Worm (Caenorhabditis elegans): ENCODE data around the gene msp-79.
"Not testable (repeated sequence)": the region's sequence is repeated elsewhere in the genome, so short reads cannot be mapped to it uniquely, and the experiment has no call there.

The msp-79 gene

DNA sequence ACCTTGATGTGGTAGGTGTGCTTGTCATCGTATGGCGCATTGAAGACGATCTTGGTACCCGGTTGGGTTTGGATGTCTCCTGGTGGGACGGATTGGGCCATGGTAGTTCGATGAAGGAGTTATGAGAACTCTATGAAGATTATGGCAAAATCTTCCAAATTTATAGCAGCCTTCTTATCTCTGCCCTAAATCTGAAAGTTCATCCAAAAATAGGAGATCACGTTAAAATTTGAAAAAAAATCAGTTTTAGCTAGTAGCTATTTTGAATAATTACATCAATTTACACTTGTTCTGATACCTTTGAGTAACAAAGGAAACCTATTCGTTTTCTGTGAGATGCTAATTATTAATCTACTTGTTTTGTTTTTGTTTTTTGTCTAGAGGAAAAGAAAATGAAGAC lies at the start of gene msp-79:
Gene msp-79, minus strand, starts transcription at position 101 of the 400 bp plus-strand sequence.
- TF ChIP-seq unc-62 (GFP tag; optimal IDR thresholded peaks at IDR 0.05): not testable (repeated sequence)

DNA sequence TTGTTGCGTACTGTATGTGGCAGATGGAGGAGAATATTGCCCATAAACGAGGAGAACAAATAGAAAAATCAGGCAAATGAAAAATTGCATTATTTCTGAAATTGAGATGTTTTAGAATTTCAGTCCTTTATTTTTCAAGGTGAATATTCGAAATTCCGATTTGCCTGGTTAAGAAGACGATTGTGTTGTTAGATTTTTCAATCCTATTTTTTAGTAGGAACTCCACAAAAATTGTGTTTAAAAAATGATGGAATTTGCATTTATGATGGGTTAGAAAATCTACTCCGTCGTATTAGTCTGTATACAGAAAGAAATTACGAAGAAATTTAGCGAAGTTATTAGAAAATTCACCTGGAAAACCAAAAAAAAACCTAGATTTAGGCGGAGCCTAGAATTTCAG lies 48.5 kb upstream of the msp-79 start, which contains the start of gene egl-20:
Gene egl-20, minus strand, starts transcription at position 101 of the 400 bp plus-strand sequence.
- no peak for TF ChIP-seq unc-62 (GFP tag; optimal IDR thresholded peaks at IDR 0.05)

DNA sequence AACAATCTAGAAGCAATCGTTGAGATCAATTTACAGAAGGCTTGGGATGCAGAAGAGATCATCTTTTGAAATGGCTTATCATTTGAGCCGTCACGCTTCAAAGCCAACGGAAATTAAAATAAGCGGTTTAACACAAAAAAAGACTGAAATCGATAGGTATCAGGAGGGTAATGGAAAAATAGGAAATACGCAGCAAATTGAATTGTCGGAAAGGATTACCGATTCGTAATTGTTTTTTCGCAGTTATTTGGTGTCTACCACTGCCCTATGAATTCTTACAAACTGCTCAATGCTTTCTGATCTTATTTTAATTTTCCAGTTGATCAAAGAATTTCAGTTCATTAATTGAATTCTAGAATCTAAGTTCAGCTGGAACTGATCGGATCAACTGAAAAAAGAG lies 44.5 kb upstream of the msp-79 start:
- no peak for TF ChIP-seq unc-62 (GFP tag; optimal IDR thresholded peaks at IDR 0.05)

DNA sequence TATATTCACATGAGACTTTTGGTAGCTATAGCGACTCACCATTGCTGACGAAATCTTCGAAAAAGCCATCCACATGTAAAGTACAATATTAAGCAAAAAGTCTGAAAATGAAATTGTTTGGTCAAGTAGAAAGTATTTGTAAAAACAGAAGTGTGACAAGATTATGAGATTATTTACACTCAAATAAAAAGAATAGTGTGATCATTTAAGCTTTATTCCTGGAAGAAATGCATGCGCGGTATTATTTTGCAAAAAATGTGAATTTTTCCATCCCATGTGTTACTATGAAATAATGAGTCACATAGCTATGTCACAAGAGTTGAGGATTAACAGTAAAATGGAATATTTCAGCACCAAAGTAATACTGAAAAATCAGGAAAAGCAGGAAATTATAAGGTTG lies 43.7 kb upstream of the msp-79 start, which contains the start of gene dct-15:
Gene dct-15, minus strand, starts transcription at position 101 of the 400 bp plus-strand sequence.
- no peak for TF ChIP-seq unc-62 (GFP tag; optimal IDR thresholded peaks at IDR 0.05)

DNA sequence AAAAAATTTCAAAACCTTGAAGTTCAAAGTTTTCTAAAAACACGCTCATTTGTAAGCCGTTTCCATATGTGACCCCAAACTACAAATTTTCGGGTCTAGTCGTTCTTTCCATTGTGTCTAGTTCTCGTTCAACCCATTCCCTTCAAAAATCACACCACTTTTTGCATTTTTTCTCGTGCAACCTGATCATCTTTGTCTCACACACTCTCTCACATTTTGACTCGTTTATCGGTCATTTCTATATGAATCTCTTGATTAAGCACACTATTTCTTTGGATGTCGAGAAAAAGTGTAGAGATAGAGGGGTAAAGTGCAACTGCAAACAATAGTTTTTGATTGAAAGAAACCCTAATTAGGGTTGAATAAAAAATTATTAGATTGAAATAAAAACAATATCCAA lies 36.6 kb upstream of the msp-79 start:
- no peak for TF ChIP-seq unc-62 (GFP tag; optimal IDR thresholded peaks at IDR 0.05)

DNA sequence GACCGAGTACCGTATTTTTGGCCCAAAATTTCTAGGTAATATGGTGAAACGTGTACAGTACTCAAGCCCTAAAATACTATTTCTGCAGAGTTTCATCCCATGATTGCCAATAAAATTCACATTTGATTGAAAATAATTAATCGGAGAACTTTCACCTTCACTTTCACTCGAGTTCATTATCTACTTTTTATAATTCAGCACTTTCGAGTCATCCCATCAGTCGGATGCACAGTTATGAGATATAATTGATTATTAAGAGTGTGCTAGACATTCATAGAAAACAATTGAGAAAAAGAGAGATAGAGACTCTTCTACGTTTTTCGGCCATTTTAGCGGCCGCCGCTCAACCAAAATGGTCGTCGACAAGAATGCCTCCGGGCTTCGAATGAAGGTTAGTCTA lies 35.8 kb upstream of the msp-79 start, which contains the start of gene fat-3:
Gene fat-3, plus strand, starts transcription at position 313 of the 400 bp plus-strand sequence.
- no peak for TF ChIP-seq unc-62 (GFP tag; optimal IDR thresholded peaks at IDR 0.05)

DNA sequence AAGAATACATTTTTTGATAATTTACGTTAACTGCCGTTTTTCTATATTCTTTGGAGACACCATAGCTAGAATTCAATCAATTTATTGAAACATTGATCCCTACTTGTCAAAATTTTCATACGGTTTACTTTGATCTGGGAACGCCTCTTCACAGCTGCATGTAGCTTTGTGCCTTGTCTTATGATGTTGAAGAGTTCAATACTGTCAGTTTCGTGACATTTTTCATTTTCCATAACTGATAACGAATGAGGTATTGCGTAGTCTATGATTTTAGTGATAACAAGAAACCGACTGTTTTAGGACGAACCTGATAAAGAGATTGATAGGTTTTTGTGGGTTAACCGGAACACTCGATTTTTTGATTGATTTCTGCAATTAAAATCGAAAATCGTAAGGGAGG lies 34.5 kb upstream of the msp-79 start:
- no peak for TF ChIP-seq unc-62 (GFP tag; optimal IDR thresholded peaks at IDR 0.05)

DNA sequence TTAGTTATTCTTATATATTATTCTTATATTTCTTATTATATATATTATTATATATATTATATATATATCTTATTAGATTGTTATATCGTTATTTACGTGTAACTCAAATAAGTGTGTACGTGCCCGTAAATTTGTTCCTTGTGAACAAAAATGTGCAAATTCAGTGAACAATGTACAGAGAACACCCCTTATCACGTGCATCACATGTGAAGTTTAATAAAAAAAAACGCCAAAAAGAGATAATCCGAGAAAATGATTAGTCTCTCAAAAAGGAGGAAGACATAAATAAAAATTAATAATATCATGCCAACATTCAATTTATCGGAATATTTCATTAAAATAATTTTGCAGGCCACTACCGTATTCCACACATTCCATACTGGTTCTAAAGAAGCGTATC lies 32.7 kb upstream of the msp-79 start:
- TF ChIP-seq unc-62 (GFP tag; optimal IDR thresholded peaks at IDR 0.05): no peak

DNA sequence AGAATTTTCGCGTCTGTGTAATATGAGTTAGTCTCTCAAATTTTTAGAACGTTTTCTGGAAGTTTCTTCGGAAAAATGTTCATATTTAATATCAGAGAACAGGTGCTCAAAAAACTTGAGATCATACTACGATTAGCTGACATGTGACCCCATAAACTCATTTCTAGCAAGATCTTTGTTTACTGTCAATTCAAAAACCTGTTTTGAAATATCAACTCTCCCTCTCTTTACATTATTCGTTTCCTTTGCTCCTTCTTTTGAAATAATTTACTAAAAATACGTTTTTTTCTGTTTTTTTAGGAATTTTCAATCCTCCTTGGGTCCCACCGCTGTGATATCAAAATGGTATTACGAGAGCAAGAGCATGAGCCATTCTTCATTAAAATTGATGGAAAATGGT lies 32.2 kb upstream of the msp-79 start, which contains the start of gene fat-4:
Gene fat-4, plus strand, starts transcription at position 301 of the 400 bp plus-strand sequence.
- no peak for TF ChIP-seq unc-62 (GFP tag; optimal IDR thresholded peaks at IDR 0.05)

DNA sequence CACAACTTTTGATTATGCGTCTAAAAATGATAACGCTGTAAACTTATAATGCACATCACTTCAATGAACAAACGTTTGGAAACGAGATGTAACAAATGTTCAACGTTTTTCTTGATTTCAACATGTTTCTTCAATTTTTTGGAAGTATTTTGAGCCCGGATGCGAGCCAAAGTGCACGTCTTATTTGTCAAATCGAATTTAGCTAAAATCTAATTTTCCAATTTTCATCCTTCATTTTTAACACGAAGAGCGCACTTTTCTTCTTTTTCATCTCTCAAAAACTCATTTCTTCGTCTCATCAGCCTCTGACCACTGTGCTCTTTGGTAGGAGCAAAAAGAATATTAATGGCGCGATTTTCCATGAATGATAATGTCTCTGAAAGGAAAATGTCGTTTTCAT lies 31.4 kb upstream of the msp-79 start:
- no peak for TF ChIP-seq unc-62 (GFP tag; optimal IDR thresholded peaks at IDR 0.05)

DNA sequence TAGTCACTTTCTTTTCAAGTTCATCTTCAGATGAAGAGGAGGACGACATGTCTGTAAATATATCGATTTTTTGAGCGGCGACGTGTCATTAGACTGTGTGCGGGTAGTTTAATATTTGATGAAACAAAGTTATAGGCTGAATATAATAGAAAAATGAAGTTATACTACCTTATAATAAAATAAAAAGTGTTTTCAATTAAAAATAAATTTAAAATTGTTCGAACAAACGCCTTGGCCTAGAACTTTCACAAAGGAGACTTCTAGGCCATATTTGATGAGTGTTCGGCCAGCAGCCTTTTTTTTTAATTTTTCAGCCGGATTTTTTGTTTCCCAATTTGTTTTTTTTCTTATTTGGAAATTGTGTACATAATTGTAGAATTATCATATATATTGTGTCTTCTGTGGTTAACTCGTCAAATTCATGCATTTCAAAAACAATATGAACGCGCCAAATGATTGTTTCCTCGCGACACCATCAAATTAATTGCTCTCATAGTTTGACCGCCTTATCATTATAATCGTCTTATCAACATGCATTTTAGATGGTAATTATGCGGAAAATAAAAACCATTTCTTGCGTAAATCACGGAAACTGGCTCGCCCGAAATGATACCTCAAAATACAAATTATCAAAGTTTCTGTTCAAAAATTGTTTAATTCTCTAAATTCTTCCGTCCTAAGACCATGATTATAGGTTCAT lies 30.5 kb upstream of the msp-79 start, which contains the start of gene T13F2.2:
Gene T13F2.2, minus strand, starts transcription at position 51 of the 700 bp plus-strand sequence.
- TF ChIP-seq unc-62 (GFP tag; optimal IDR thresholded peaks at IDR 0.05): no peak

DNA sequence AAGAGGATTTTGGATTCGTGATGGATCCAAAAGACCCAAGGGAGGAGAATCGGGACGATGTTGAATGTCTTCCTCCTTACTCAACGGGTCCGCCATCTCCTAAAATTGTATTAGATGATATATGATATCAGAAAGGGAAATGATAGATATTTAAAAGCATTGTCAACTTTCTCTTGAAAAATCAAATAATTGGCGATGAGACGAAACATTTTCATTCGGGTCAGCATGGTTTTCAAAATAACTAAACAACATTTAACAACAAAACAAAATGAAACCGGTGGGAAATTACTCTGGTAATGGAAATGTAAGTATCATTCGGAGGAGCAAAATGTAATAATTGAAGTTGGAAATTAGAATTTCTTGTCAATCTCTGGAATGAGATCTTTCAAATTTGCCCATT lies 29.5 kb upstream of the msp-79 start, which contains the start of gene pis-1:
Gene pis-1, minus strand, starts transcription at position 101 of the 400 bp plus-strand sequence.
- TF ChIP-seq unc-62 (GFP tag; optimal IDR thresholded peaks at IDR 0.05): no peak

DNA sequence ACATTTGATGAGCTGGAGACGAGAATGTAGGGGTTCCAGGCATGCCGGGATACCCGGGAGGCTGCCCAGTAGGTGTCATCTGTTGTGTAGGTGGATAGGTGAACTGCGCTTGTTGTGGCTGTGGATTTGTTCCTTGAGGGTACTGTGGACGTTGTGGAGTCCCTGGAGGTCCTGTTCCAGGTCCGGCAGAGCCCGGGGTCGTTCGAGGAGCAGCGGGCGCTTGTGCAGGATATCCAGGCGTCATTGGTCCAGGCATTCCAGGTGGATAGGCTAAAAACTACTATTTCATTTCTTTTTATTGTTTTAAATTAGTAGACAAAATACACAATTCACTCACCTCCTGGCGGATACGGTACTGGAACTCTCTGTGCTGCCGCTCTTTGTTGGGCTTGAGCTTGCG lies 28.3 kb upstream of the msp-79 start:
- no peak for TF ChIP-seq unc-62 (GFP tag; optimal IDR thresholded peaks at IDR 0.05)

DNA sequence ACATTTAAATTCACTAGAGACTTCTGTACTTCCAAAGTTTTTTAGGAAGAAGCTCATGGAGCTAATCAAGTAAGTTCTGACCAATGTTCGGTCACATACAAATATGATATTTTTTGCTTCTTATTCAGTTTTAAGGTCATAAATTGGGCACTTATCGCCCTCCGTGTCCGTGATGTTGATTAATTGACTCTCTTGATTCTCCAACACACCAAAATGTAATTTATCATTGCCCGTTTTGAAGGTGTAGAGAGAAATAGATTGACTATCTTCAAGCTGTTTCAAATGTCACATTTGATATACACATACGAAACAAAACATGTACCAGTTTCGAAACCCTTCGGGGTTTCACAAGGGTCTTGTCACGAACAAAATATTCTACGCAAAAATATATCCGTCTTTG lies 23.8 kb upstream of the msp-79 start:
- no peak for TF ChIP-seq unc-62 (GFP tag; optimal IDR thresholded peaks at IDR 0.05)

DNA sequence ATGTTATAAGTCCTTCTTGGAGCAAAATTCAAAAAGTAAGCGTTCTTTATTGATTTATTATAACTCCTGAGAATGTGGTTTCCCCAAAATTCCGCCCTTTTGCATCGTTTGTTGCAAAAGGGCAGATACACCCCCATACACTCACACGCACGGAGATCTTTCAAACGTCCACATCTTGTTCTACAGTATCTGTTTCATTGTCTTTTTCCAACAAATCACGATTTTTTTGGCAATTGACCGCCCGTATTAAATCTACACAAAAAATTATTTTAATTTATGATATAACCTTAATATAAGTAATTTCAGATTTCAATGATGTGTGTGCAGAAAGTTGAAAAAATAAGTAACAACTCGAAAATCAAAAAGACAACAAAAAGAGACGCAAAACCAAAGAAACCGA lies 22.5 kb upstream of the msp-79 start, which contains the start of gene T13F2.4:
Gene T13F2.4, plus strand, starts transcription at position 301 of the 400 bp plus-strand sequence.
- TF ChIP-seq unc-62 (GFP tag; optimal IDR thresholded peaks at IDR 0.05): no peak

DNA sequence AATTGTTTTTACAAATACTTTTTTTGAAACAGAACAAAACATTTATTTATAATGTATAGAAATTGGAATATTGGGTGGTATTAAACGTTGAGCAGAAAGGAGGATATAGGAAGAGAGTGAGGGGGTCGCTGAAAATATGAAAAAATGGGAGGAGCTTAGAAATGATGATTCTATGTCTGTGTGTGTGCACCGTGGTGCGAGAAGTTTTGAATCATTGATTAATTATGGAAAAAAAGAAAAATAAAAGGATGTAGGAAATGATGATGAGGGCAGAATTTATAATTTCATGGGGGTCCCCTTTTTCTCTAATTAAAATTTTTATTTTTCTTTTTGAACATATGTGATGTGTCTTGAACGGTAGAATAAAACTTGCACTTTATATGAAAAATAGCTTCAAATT lies 17.7 kb upstream of the msp-79 start, which contains the start of gene sre-4:
Gene sre-4, minus strand, starts transcription at position 101 of the 400 bp plus-strand sequence.
- TF ChIP-seq unc-62 (GFP tag; optimal IDR thresholded peaks at IDR 0.05): no peak

DNA sequence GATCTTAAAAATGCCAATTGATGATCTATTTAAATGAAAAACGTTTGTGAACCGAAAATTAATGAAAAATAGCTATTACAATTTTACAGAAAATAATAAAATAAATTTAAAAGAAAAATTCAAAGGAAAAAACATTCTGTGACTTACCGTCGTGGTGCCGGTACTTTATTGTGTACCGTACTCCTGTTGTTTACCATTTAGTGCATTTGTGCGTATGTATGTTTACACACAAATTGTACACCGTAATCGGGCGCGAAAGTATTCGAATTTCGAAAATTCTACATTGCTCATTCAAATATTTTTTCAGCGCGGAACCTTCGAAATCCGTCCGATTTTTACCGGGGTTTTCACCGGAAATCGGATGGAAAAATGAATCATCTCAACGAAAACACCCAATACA lies 11.1 kb upstream of the msp-79 start, which contains the start of gene T13F2.6:
Gene T13F2.6, plus strand, starts transcription at position 306 of the 400 bp plus-strand sequence.
- TF ChIP-seq unc-62 (GFP tag; optimal IDR thresholded peaks at IDR 0.05): no peak

All from whole organism, dauer.